Worm (Caenorhabditis elegans) whole organism, L2 larva: ENCODE results near the gene Y7A5A.13.

Experiments used
- R02D3.7 ChIP-seq: fragments of 150-350 bp; optimal IDR thresholded peaks from 2 replicates; lab custom pipeline; 2014; ENCODE audit warnings: missing biosample characterization, missing genetic modification characterization
- blmp-1 ChIP-seq: sonication (generic microtip); optimal IDR thresholded peaks from 2 replicates; lab custom pipeline; 2017; ENCODE audit warnings: missing genetic modification characterization, mild to moderate bottlenecking, missing compliant biosample characterization, antibody characterized with exemption, moderate library complexity; ENCODE audit not compliant: insufficient read depth
- mbf-1 ChIP-seq: sonication (generic microtip); optimal IDR thresholded peaks from 2 replicates; lab custom pipeline; 2017; ENCODE audit warnings: missing biosample characterization, missing genetic modification characterization
- peb-1 ChIP-seq: fragments of 150-350 bp; optimal IDR thresholded peaks from 2 replicates; lab custom pipeline; 2014; ENCODE audit warnings: missing biosample characterization, missing genetic modification characterization
- snpc-4 ChIP-seq: fragments of 150-350 bp; optimal IDR thresholded peaks from 2 replicates; lab custom pipeline; 2014; ENCODE audit warnings: missing biosample characterization, missing genetic modification characterization
- zag-1 ChIP-seq: fragments of 150-350 bp; optimal IDR thresholded peaks from 2 replicates; lab custom pipeline; 2014; ENCODE audit warnings: missing biosample characterization, missing genetic modification characterization
- ztf-4 ChIP-seq: fragments of 150-350 bp; optimal IDR thresholded peaks from 2 replicates; lab custom pipeline; 2014; ENCODE audit warnings: missing biosample characterization, missing genetic modification characterization

DNA sequence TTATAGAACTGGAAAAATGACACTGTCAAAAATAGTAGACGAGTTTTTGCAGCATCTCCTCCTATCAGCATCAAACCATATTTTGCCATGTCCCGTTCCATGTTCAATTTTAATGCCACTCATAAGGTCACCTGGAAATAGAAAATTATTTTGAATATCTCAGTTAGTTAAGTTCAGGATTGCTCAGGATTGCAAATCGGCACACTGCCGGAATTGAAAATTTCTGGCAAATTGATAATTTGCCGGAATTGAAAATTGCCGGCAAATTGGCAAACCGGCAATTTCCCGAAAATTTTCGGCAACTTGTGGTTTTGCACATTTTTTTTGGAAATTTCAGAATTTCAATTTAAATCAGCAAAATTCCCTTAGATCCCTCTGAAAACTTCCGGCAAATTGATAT, 13.1 kb downstream of the Y7A5A.13 start, which contains the start of gene Y7A5A.5:
- no peak for TF ChIP-seq snpc-4 (tag; lab: Kevin White, UChicago)
- TF ChIP-seq mbf-1: no peak
- TF ChIP-seq ztf-4 (tag; lab: Kevin White, UChicago): no peak
- TF ChIP-seq peb-1 (tag; lab: Kevin White, UChicago): no peak
- TF ChIP-seq blmp-1 (tag; lab: Kevin White, UChicago): no peak
- no peak for TF ChIP-seq R02D3.7 (tag; lab: Kevin White, UChicago)
- no peak for TF ChIP-seq zag-1 (tag; lab: Kevin White, UChicago)
